Worm (Caenorhabditis elegans): ENCODE measurements around the gene cyp-14A2.

DNA sequence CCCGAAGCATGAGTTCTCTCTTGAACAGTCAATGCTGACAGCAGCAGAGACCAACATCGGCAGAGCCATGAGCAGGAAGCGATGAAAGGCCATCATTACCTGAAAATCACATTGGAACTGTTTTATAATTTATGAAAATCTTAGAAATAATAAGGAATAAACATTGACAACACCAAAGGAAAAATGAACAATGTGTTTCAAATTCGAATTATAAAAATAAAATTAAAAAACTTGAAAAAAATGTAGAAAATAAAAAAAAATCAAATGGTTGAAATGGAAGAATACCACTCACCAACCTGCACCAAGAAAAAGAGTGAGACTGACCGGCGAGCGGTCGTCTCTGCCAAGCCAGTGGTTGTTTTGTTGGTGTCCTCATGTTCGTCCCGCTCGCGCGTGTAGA lies 21.0 kb upstream of the cyp-14A2 start, which contains the start of gene R04D3.3:
- TF ChIP-seq dao-5 (tag; optimal IDR thresholded peaks at IDR 0.05) (no peak), W03F9.2 (tag; optimal IDR thresholded peaks at IDR 0.05) (no peak), him-1 (tag; optimal IDR thresholded peaks at IDR 0.05) (no peak)
